Worm (Caenorhabditis elegans): ENCODE results near the gene thk-1.

ce11 chrIV:10294030-10294429 is 12.6 kb upstream of the thk-1 start, which contains the start of gene R09E10.6:
- no peak for TF ChIP-seq nhr-28 (tag; optimal IDR thresholded peaks at IDR 0.05)
- no peak for TF ChIP-seq unc-39 (tag; optimal IDR thresholded peaks at IDR 0.05)
- TF ChIP-seq fkh-10 (GFP tag; optimal IDR thresholded peaks at IDR 0.05), result no peak

All from whole organism, L3 larva.